Worm (Caenorhabditis elegans) whole organism, young adult: ENCODE results near the gene srxa-6.

Experiments used
- B0019.2 ChIP-seq: fragments of 200-800 bp; sonication (Bioruptor generic); conservative IDR thresholded peaks from 2 replicates; pipeline ENCODE4 v1.3.6; 2022; ENCODE audit warnings: missing genetic modification reagents, missing genetic modification characterization, missing compliant biosample characterization
- C17E4.6 ChIP-seq: fragments of 200-800 bp; sonication (Bioruptor generic); IDR thresholded peaks from 2 replicates; pipeline ENCODE4 v1.3.6; 2022; ENCODE audit warnings: missing genetic modification reagents, missing genetic modification characterization, missing compliant biosample characterization
- D2030.7 ChIP-seq: fragments of 200-800 bp; sonication (Bioruptor generic); IDR thresholded peaks from 2 replicates; pipeline ENCODE4 v1.3.6; 2022; ENCODE audit warnings: missing genetic modification reagents, missing genetic modification characterization, missing compliant biosample characterization
- F33H1.4 ChIP-seq: fragments of 200-800 bp; sonication (Bioruptor generic); IDR thresholded peaks from 2 replicates; pipeline ENCODE4 v1.3.6; 2022; ENCODE audit warnings: missing genetic modification reagents, missing genetic modification characterization, missing compliant biosample characterization
- F39B2.1 ChIP-seq: fragments of 200-800 bp; sonication (Bioruptor generic); IDR thresholded peaks from 2 replicates; pipeline ENCODE4 v1.3.6; 2022; ENCODE audit warnings: missing genetic modification reagents, missing genetic modification characterization, missing compliant biosample characterization
- F49E8.2 ChIP-seq: sonication (generic microtip); optimal IDR thresholded peaks from 3 replicates; lab custom pipeline; 2017; ENCODE audit warnings: missing genetic modification characterization, mild to moderate bottlenecking, missing compliant biosample characterization, antibody characterized with exemption, moderate library complexity; ENCODE audit not compliant: insufficient read depth
- K12H6.12 ChIP-seq: fragments of 200-800 bp; sonication (Bioruptor generic); optimal IDR thresholded peaks from 2 replicates; lab custom pipeline; 2018; ENCODE audit warnings: mild to moderate bottlenecking, missing genetic modification characterization, missing compliant biosample characterization
- T07F8.4 ChIP-seq: sonication (generic microtip); optimal IDR thresholded peaks from 2 replicates; lab custom pipeline; 2016; ENCODE audit warnings: mild to moderate bottlenecking, missing genetic modification characterization, moderate library complexity, missing compliant biosample characterization
- Y53G8AR.9 ChIP-seq: fragments of 200-800 bp; sonication (Bioruptor generic); conservative IDR thresholded peaks from 2 replicates; pipeline ENCODE4 v1.3.6; 2022; ENCODE audit warnings: missing genetic modification reagents, missing genetic modification characterization, missing compliant biosample characterization
- Y56A3A.18 ChIP-seq: fragments of 200-800 bp; sonication (Bioruptor generic); IDR thresholded peaks from 2 replicates; pipeline ENCODE4 v1.3.6; 2022; ENCODE audit warnings: missing genetic modification reagents, missing genetic modification characterization, missing compliant biosample characterization
- Y79H2A.3 ChIP-seq: fragments of 200-800 bp; sonication (Bioruptor generic); conservative IDR thresholded peaks from 2 replicates; pipeline ENCODE4 v1.3.6; 2022; ENCODE audit warnings: missing genetic modification reagents, missing genetic modification characterization, missing compliant biosample characterization
- Y95B8A.8 ChIP-seq: fragments of 200-800 bp; sonication (Bioruptor generic); IDR thresholded peaks from 2 replicates; pipeline ENCODE4 v1.3.6; 2022; ENCODE audit warnings: missing genetic modification reagents, missing genetic modification characterization, missing compliant biosample characterization
- ama-1 ChIP-seq, 3 experiments: fragments of 150-350 bp in 1 of 3; sonication (generic microtip) in 2 of 3; optimal IDR thresholded peaks; 2 replicates each; lab custom pipeline; 2014 to 2018; ENCODE audit warnings: missing biosample characterization in 2 of 3, missing genetic modification characterization in 2 of 3, missing genetic modification reagents in 2 of 3
- atf-7 ChIP-seq: sonication (generic microtip); optimal IDR thresholded peaks from 2 replicates; lab custom pipeline; 2017; ENCODE audit warnings: mild to moderate bottlenecking, missing genetic modification characterization, missing compliant biosample characterization
- attf-5 ChIP-seq: fragments of 200-800 bp; sonication (Bioruptor generic); optimal IDR thresholded peaks from 2 replicates; lab custom pipeline; 2018; ENCODE audit warnings: mild to moderate bottlenecking, missing genetic modification characterization, missing compliant biosample characterization
- cebp-1 ChIP-seq, 2 experiments: fragments of 200-800 bp in 1 of 2; sonication (Bioruptor generic) in 1 of 2; sonication (generic microtip) in 1 of 2; IDR thresholded peaks in 1 of 2; optimal IDR thresholded peaks in 1 of 2; 2 replicates each; pipeline versions ENCODE4 v1.3.6 to Lab custom; 2017 to 2022; ENCODE audit warnings: missing compliant biosample characterization in 2 of 2, missing genetic modification characterization in 2 of 2, mild to moderate bottlenecking in 1 of 2, missing genetic modification reagents in 1 of 2, moderate library complexity in 1 of 2
- cebp-2 ChIP-seq: fragments of 200-800 bp; sonication (Bioruptor generic); IDR thresholded peaks from 2 replicates; pipeline ENCODE4 v1.3.6; 2022; ENCODE audit warnings: missing genetic modification characterization, missing compliant biosample characterization
- ceh-40 ChIP-seq: fragments of 200-800 bp; sonication (Bioruptor generic); IDR thresholded peaks from 2 replicates; pipeline ENCODE4 v1.3.6; 2022; ENCODE audit warnings: missing genetic modification characterization, missing compliant biosample characterization
- dox-1 ChIP-seq: fragments of 200-800 bp; sonication (Bioruptor generic); IDR thresholded peaks from 2 replicates; pipeline ENCODE4 v1.3.6; 2022; ENCODE audit warnings: missing genetic modification reagents, missing genetic modification characterization, missing compliant biosample characterization
- dpl-1 ChIP-seq: fragments of 150-350 bp; optimal IDR thresholded peaks from 2 replicates; lab custom pipeline; 2014; ENCODE audit warnings: missing biosample characterization, missing genetic modification reagents, missing genetic modification characterization
- egl-18 ChIP-seq: fragments of 200-800 bp; sonication (Bioruptor generic); IDR thresholded peaks from 2 replicates; pipeline ENCODE4 v1.3.6; 2022; ENCODE audit warnings: missing genetic modification reagents, missing genetic modification characterization, missing compliant biosample characterization
- ets-4 ChIP-seq: fragments of 200-800 bp; sonication (Bioruptor generic); optimal IDR thresholded peaks from 2 replicates; lab custom pipeline; 2018; ENCODE audit warnings: mild to moderate bottlenecking, missing genetic modification characterization, missing compliant biosample characterization
- hlh-12 ChIP-seq: sonication (generic microtip); optimal IDR thresholded peaks from 2 replicates; lab custom pipeline; 2016; ENCODE audit warnings: missing genetic modification characterization, missing compliant biosample characterization
- hlh-26 ChIP-seq: fragments of 200-800 bp; sonication (Bioruptor generic); conservative IDR thresholded peaks from 2 replicates; pipeline ENCODE4 v1.3.6; 2022; ENCODE audit warnings: missing genetic modification reagents, missing genetic modification characterization, missing compliant biosample characterization
- hsf-1 ChIP-seq: fragments of 200-800 bp; sonication (Bioruptor generic); IDR thresholded peaks from 2 replicates; pipeline ENCODE4 v1.3.6; 2022; ENCODE audit warnings: missing genetic modification reagents, missing genetic modification characterization, missing compliant biosample characterization
- lag-1 ChIP-seq: fragments of 200-800 bp; sonication (Bioruptor generic); IDR thresholded peaks from 2 replicates; pipeline ENCODE4 v1.3.6; 2022; ENCODE audit warnings: missing genetic modification reagents, missing genetic modification characterization, missing compliant biosample characterization
- let-526 ChIP-seq: fragments of 200-800 bp; sonication (Bioruptor generic); IDR thresholded peaks from 2 replicates; pipeline ENCODE4 v1.3.6; 2022; ENCODE audit warnings: missing genetic modification reagents, missing genetic modification characterization, missing compliant biosample characterization
- let-607 ChIP-seq, 2 experiments: fragments of 200-800 bp in 1 of 2; sonication (Bioruptor generic) in 1 of 2; sonication (generic microtip) in 1 of 2; optimal IDR thresholded peaks; 2 replicates each; lab custom pipeline; 2016 to 2018; ENCODE audit warnings: mild to moderate bottlenecking in 2 of 2, missing compliant biosample characterization in 2 of 2, missing genetic modification characterization in 2 of 2, moderate library complexity in 2 of 2, missing genotype in 1 of 2
- madf-3 ChIP-seq: fragments of 200-800 bp; sonication (Bioruptor generic); IDR thresholded peaks from 2 replicates; pipeline ENCODE4 v1.3.6; 2022; ENCODE audit warnings: missing genetic modification reagents, missing genetic modification characterization, missing compliant biosample characterization
- madf-6 ChIP-seq: fragments of 200-800 bp; sonication (Bioruptor generic); IDR thresholded peaks from 2 replicates; pipeline ENCODE4 v1.3.6; 2022; ENCODE audit warnings: missing genetic modification reagents, missing genetic modification characterization, missing compliant biosample characterization
- nhr-120 ChIP-seq: fragments of 200-800 bp; sonication (Bioruptor generic); IDR thresholded peaks from 2 replicates; pipeline ENCODE4 v1.3.6; 2022; ENCODE audit warnings: missing genetic modification characterization, missing compliant biosample characterization
- nhr-27 ChIP-seq: fragments of 200-800 bp; sonication (Bioruptor generic); optimal IDR thresholded peaks from 2 replicates; lab custom pipeline; 2018; ENCODE audit warnings: mild to moderate bottlenecking, missing genetic modification characterization, moderate library complexity, missing compliant biosample characterization
- nhr-80 ChIP-seq: sonication (generic microtip); optimal IDR thresholded peaks from 2 replicates; lab custom pipeline; 2016; ENCODE audit warnings: missing genetic modification characterization, missing compliant biosample characterization
- repo-1 ChIP-seq: sonication (generic microtip); optimal IDR thresholded peaks from 2 replicates; lab custom pipeline; 2017; ENCODE audit warnings: mild to moderate bottlenecking, missing genetic modification characterization, missing compliant biosample characterization
- sea-2 ChIP-seq: fragments of 200-800 bp; sonication (Bioruptor generic); IDR thresholded peaks from 2 replicates; pipeline ENCODE4 v1.3.6; 2022; ENCODE audit warnings: missing genetic modification characterization, missing compliant biosample characterization
- snpc-1.1 ChIP-seq: sonication (generic microtip); optimal IDR thresholded peaks from 2 replicates; lab custom pipeline; 2017; ENCODE audit warnings: missing genetic modification characterization, mild to moderate bottlenecking, missing compliant biosample characterization, antibody characterized with exemption, moderate library complexity, missing genotype, missing genetic modification reagents; ENCODE audit not compliant: insufficient read depth
- snpc-3.4 ChIP-seq: sonication (generic microtip); optimal IDR thresholded peaks from 2 replicates; lab custom pipeline; 2017; ENCODE audit warnings: missing genetic modification characterization, mild to moderate bottlenecking, missing compliant biosample characterization, antibody characterized with exemption, moderate library complexity, missing genotype, missing genetic modification reagents
- sptf-2 ChIP-seq: fragments of 200-800 bp; sonication (Bioruptor generic); optimal IDR thresholded peaks from 2 replicates; lab custom pipeline; 2018; ENCODE audit warnings: mild to moderate bottlenecking, missing genetic modification characterization, missing compliant biosample characterization
- tbp1 ChIP-seq: fragments of 200-800 bp; sonication (Bioruptor generic); optimal IDR thresholded peaks from 2 replicates; lab custom pipeline; 2018; ENCODE audit warnings: mild to moderate bottlenecking, missing genetic modification characterization, missing compliant biosample characterization
- tbx-9 ChIP-seq: sonication (generic microtip); optimal IDR thresholded peaks from 2 replicates; lab custom pipeline; 2016; ENCODE audit warnings: borderline replicate concordance, missing genetic modification characterization, inconsistent platforms, missing compliant biosample characterization
- unc-62 ChIP-seq: fragments of 150-350 bp; optimal IDR thresholded peaks from 2 replicates; lab custom pipeline; 2014; ENCODE audit warnings: missing biosample characterization, missing genetic modification reagents, missing genetic modification characterization
- zfh-2 ChIP-seq: fragments of 200-800 bp; sonication (Bioruptor generic); conservative IDR thresholded peaks from 2 replicates; pipeline ENCODE4 v1.3.6; 2022; ENCODE audit warnings: missing genetic modification reagents, missing genetic modification characterization, missing compliant biosample characterization
- ztf-25 ChIP-seq: fragments of 200-800 bp; sonication (Bioruptor generic); IDR thresholded peaks from 2 replicates; pipeline ENCODE4 v1.3.6; 2022; ENCODE audit warnings: missing genetic modification reagents, missing genetic modification characterization, missing compliant biosample characterization

The srxa-6 gene

DNA sequence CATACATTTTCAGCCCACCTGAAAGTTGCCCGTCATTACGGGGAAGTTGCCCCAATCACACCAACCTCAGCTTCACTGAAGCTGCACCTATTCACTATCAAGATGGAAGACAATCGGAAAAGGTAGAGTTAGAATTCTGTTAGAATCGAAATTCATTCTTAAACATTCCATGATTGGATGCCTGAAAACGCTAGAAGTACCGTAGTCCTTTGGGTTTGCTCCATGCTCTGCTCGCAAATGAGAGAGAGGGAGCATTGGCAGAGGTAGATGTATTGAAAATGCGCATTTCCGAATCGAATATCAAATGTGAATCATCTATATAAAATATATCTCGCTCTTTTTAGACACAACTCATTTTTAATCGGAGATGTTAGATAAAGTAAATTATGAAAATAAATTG is 45.6 kb downstream of the srxa-6 start, which contains the start of gene hif-1:
TSS of gene hif-1 (plus strand) at position 8 of the 400 bp plus-strand sequence.
- TF ChIP-seq Y56A3A.18 (GFP tag; lab: Robert Waterston, UW) (0 out of 2 replicates have a peak, but pooled peaks have one; percentile 2), F33H1.4 (GFP tag; lab: Robert Waterston, UW) (no peak), F39B2.1 (no peak), ama-1 (optimal IDR thresholded peaks at IDR 0.05; lab: Kevin White, UChicago) (peak; percentile 59), ama-1 (GFP tag; optimal IDR thresholded peaks at IDR 0.05; lab: Kevin White, UChicago) (no peak), cebp-1 (GFP tag; IDR thresholded peaks at IDR 0.05; lab: Robert Waterston, UW) (no peak), cebp-1 (tag; optimal IDR thresholded peaks at IDR 0.05; lab: Kevin White, UChicago) (peak; percentile 10)

DNA sequence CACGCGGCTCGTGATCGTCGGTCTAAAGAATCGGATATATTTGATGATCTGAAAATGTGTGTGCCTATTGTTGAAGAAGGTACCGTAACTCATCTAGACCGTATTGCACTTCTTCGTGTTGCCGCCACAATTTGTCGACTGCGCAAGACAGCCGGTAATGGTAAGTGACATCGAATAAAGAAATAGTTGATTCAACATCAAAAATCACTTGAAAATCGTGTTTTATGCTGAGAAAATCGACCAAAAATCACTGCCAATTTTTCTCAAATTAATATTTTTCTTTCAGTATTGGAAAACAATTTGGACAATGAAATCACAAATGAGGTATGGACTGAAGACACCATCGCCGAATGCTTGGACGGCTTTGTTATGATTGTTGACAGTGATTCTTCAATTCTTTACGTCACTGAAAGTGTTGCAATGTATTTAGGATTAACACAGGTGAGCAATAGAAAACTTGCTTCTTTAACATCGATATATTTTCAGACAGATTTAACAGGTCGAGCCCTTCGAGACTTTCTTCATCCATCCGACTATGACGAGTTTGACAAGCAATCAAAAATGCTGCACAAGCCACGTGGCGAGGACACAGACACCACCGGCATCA is 46.7 kb downstream of the srxa-6 start:
- no peak for TF ChIP-seq dox-1 (GFP tag; lab: Robert Waterston, UW)
- TF ChIP-seq, all 124 proteins: peak for 0

DNA sequence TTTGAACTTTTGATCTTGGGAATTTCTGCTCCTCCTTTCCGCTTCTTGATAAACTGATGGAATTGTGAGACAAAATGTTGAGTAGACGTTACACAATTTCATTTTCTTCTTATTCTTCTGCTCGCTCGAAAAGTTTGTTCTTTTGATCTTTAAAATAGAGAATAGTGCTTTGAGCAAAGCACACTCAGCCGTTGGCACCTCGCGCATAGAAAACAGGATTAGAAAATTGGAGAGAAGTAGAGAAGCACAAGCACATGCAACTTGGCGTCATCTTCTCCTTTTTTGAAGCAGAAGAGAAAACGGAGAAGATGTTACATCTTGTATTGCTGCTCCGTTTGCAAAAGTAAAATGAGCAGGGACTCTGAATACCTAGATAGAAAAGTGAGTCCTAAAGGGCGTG is 47.4 kb downstream of the srxa-6 start:
- TF ChIP-seq ceh-40 (no peak), tbp1 (GFP tag; lab: Kevin White, UChicago) (no peak), madf-6 (GFP tag; lab: Robert Waterston, UW) (no peak), repo-1 (no peak), C17E4.6 (no peak), lag-1 (GFP tag; lab: Robert Waterston, UW) (no peak), nhr-80 (tag; lab: Kevin White, UChicago) (no peak), cebp-2 (GFP tag; lab: Robert Waterston, UW) (no peak), attf-5 (GFP tag; lab: Kevin White, UChicago) (no peak), nhr-27 (tag; lab: Kevin White, UChicago) (no peak), snpc-3.4 (tag; lab: Kevin White, UChicago) (no peak), Y95B8A.8 (GFP tag; lab: Robert Waterston, UW) (no peak), let-607 (tag; optimal IDR thresholded peaks at IDR 0.05; lab: Kevin White, UChicago) (peak in 1 of 2 experiments; percentile 12), tbx-9 (no peak), Y79H2A.3 (no peak), hlh-26 (GFP tag; lab: Robert Waterston, UW) (no peak), madf-3 (GFP tag; lab: Robert Waterston, UW) (no peak), sea-2 (GFP tag; lab: Robert Waterston, UW) (no peak), ama-1 (optimal IDR thresholded peaks at IDR 0.05; lab: Kevin White, UChicago) (no peak), ama-1 (GFP tag; optimal IDR thresholded peaks at IDR 0.05; lab: Kevin White, UChicago) (peak in 1 of 2 experiments; percentile 61), F49E8.2 (no peak), D2030.7 (GFP tag; lab: Robert Waterston, UW) (no peak), let-526 (no peak), Y53G8AR.9 (no peak), unc-62 (GFP tag; lab: Kevin White, UChicago) (no peak), nhr-120 (GFP tag; lab: Robert Waterston, UW) (no peak), atf-7 (tag; lab: Kevin White, UChicago) (peak; percentile 25), B0019.2 (no peak), T07F8.4 (tag; lab: Kevin White, UChicago) (no peak), snpc-1.1 (tag; lab: Kevin White, UChicago) (no peak), dpl-1 (GFP tag; lab: Kevin White, UChicago) (no peak), sptf-2 (GFP tag; lab: Kevin White, UChicago) (no peak), ets-4 (GFP tag; lab: Kevin White, UChicago) (no peak), K12H6.12 (tag; lab: Kevin White, UChicago) (no peak), ztf-25 (GFP tag; lab: Robert Waterston, UW) (no peak), hsf-1 (GFP tag; lab: Robert Waterston, UW) (no peak), zfh-2 (no peak), egl-18 (GFP tag; lab: Robert Waterston, UW) (no peak), hlh-12 (tag; lab: Kevin White, UChicago) (no peak)
